Fruit fly (Drosophila melanogaster): ENCODE measurements around the gene smog.
A peak's percentile ranks its signal among the peaks of the same experiment; 100 is the strongest.

Gene smog

DNA sequence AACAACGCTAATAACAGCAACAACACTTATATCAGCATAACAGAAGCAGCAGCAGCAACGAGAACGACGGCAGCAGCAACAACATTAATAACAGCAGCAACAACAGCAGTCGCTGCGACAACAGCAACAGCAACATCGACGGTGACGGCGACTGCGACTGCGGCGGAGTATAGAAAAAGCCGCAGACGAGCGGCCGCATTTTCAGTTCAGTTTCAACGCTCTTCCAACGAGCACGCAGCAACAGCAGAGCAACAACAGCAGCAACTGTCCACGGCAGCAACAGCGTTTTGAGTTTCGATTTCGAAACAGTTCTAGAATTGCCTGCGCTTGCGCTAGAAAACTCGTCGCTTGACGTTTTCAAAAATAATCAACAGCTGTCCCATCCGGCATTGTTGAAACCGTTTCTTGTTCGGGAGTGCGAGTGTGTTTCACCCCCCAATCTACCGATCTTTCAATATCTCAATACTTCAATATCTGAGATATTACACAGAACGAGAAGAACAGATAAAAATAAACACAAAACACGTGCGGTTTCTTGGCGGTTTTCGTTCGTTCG lies 39.3 kb downstream of the smog start, which contains the start of gene CG3036 (continued):
- TF ChIP-seq Rfx (GFP tag; IDR thresholded peaks at IDR 0.05): peak; percentile 58; the same call in 1 of the 2 replicates
- TF ChIP-seq CG8359 (GFP tag; optimal IDR thresholded peaks at IDR 0.05; ENCODE audit: borderline replicate concordance): peak; percentile 79
- TF ChIP-seq dimm (GFP tag; IDR thresholded peaks at IDR 0.05): no peak
- peak; percentile 90 for TF ChIP-seq CG5180 (GFP tag; optimal IDR thresholded peaks at IDR 0.05)
- no peak for TF ChIP-seq Dek (tag; optimal IDR thresholded peaks at IDR 0.05)
- no peak for TF ChIP-seq CG11085 (GFP tag; IDR thresholded peaks at IDR 0.05)
- peak; percentile 10; the same call in 1 of the 2 replicates for TF ChIP-seq seq (GFP tag; IDR thresholded peaks at IDR 0.05)
- TF ChIP-seq Xbp1 (GFP tag; optimal IDR thresholded peaks at IDR 0.05): no peak
- peak; percentile 60 for TF ChIP-seq CG11398 (GFP tag; optimal IDR thresholded peaks at IDR 0.05)
- no peak for TF ChIP-seq Oli (tag; optimal IDR thresholded peaks at IDR 0.05)
- TF ChIP-seq CG34422 (GFP tag; IDR thresholded peaks at IDR 0.05): peak; percentile 56; the same call in 1 of the 3 replicates
- TF ChIP-seq Kr (GFP tag; optimal IDR thresholded peaks at IDR 0.05): peak; percentile 43
- TF ChIP-seq nmo (GFP tag; optimal IDR thresholded peaks at IDR 0.05): peak; percentile 29
- TF ChIP-seq emc (GFP tag; optimal IDR thresholded peaks at IDR 0.05): no peak
- no peak for TF ChIP-seq CG6272 (GFP tag; IDR thresholded peaks at IDR 0.05)
- no peak for TF ChIP-seq crc (GFP tag; optimal IDR thresholded peaks at IDR 0.05)
- TF ChIP-seq amos (GFP tag; IDR thresholded peaks at IDR 0.05; ENCODE audit: partially characterized antibody): peak; percentile 56; the same call in 1 of the 2 replicates
- TF ChIP-seq sug (tag; optimal IDR thresholded peaks at IDR 0.05): peak; percentile 32
- peak; percentile 39; the same call in 1 of the 3 replicates for TF ChIP-seq B-H1 (GFP tag; IDR thresholded peaks at IDR 0.05)
- no peak for TF ChIP-seq CG9609 (GFP tag; optimal IDR thresholded peaks at IDR 0.05)
- peak; percentile 48 for TF ChIP-seq HmgD (GFP tag; optimal IDR thresholded peaks at IDR 0.05)
- TF ChIP-seq pita (GFP tag; optimal IDR thresholded peaks at IDR 0.05): no peak
- no peak for TF ChIP-seq maf-S (GFP tag; optimal IDR thresholded peaks at IDR 0.05)
- no peak for TF ChIP-seq Lpt (GFP tag; optimal IDR thresholded peaks at IDR 0.05)
- peak; percentile 37 for TF ChIP-seq Mes4 (GFP tag; optimal IDR thresholded peaks at IDR 0.05)
- TF ChIP-seq grau (tag; optimal IDR thresholded peaks at IDR 0.05): peak; percentile 42
- peak; percentile 86 for TF ChIP-seq ci (GFP tag; IDR thresholded peaks at IDR 0.05)
- no peak for TF ChIP-seq CG10959 (GFP tag; IDR thresholded peaks at IDR 0.05)
- no peak for TF ChIP-seq CG31441 (GFP tag; IDR thresholded peaks at IDR 0.05)
- TF ChIP-seq HLH4C (GFP tag; IDR thresholded peaks at IDR 0.05; ENCODE audit: partially characterized antibody): no peak
- peak; percentile 55; the same call in 1 of the 2 replicates for TF ChIP-seq sob (GFP tag; IDR thresholded peaks at IDR 0.05)
- no peak for TF ChIP-seq Ets97D (GFP tag; optimal IDR thresholded peaks at IDR 0.05)
- TF ChIP-seq CG2712 (tag; optimal IDR thresholded peaks at IDR 0.05): peak; percentile 58
- TF ChIP-seq aop (GFP tag; IDR thresholded peaks at IDR 0.05): no peak
- peak; percentile 18 for TF ChIP-seq nom (GFP tag; optimal IDR thresholded peaks at IDR 0.05)
- TF ChIP-seq CG10147 (GFP tag; optimal IDR thresholded peaks at IDR 0.05): peak; percentile 2
- no peak for TF ChIP-seq ap (GFP tag; IDR thresholded peaks at IDR 0.05)
- peak; percentile 10 for TF ChIP-seq Dad (GFP tag; optimal IDR thresholded peaks at IDR 0.05)
- TF ChIP-seq otp (GFP tag; IDR thresholded peaks at IDR 0.05): peak; percentile 66; the same call in 1 of the 3 replicates
- TF ChIP-seq ac (GFP tag; optimal IDR thresholded peaks at IDR 0.05): peak; percentile 49
- peak; percentile 83 for TF ChIP-seq odd (GFP tag; optimal IDR thresholded peaks at IDR 0.05)
- TF ChIP-seq fd96Cb (tag; optimal IDR thresholded peaks at IDR 0.05): no peak
- 0 out of 2 replicates have a peak, but pooled peaks have one; percentile 23 for TF ChIP-seq Nf-YA (GFP tag; IDR thresholded peaks at IDR 0.05)
- peak; percentile 70 for TF ChIP-seq CG15479 (GFP tag; optimal IDR thresholded peaks at IDR 0.05)
- peak; percentile 58 for TF ChIP-seq D (optimal IDR thresholded peaks at IDR 0.05)
- no peak for TF ChIP-seq D (GFP tag; optimal IDR thresholded peaks at IDR 0.05)
- TF ChIP-seq CG4282 (GFP tag; optimal IDR thresholded peaks at IDR 0.05): peak; percentile 14
- no peak for TF ChIP-seq CG9817 (tag; optimal IDR thresholded peaks at IDR 0.05)
- TF ChIP-seq tup (GFP tag; optimal IDR thresholded peaks at IDR 0.05): no peak
- TF ChIP-seq Pdp1 (GFP tag; optimal IDR thresholded peaks at IDR 0.05): peak in 1 of 2 experiments; percentile 73
